Worm (Caenorhabditis elegans) whole organism, L4 larva: Measurements from ENCODE around the gene cal-5.

ENCODE experiments used
- T20F7.1 ChIP-seq: fragments of 200-800 bp; sonication (Bioruptor generic); optimal IDR thresholded peaks from 2 replicates; lab custom pipeline; 2018; ENCODE audit warnings: mild to moderate bottlenecking, missing genetic modification characterization, missing compliant biosample characterization
- Y105C5A.15 ChIP-seq: fragments of 200-800 bp; sonication (Bioruptor generic); IDR thresholded peaks from 2 replicates; pipeline ENCODE4 v1.3.6; 2022; ENCODE audit warnings: missing genetic modification characterization, missing compliant biosample characterization
- Y48G9A.11 ChIP-seq: fragments of 200-800 bp; sonication (Bioruptor generic); IDR thresholded peaks from 2 replicates; pipeline ENCODE4 v1.3.6; 2022; ENCODE audit warnings: missing genetic modification reagents, missing genetic modification characterization, missing compliant biosample characterization
- Y75B8A.6 ChIP-seq: fragments of 200-800 bp; sonication (Bioruptor generic); IDR thresholded peaks from 2 replicates; pipeline ENCODE4 v1.3.6; 2022; ENCODE audit warnings: missing genetic modification reagents, missing genetic modification characterization, missing compliant biosample characterization
- ceh-28 ChIP-seq: fragments of 150-350 bp; optimal IDR thresholded peaks from 2 replicates; lab custom pipeline; 2014; ENCODE audit warnings: missing biosample characterization, missing genetic modification reagents, missing genetic modification characterization
- ceh-82 ChIP-seq: sonication (generic microtip); optimal IDR thresholded peaks from 2 replicates; lab custom pipeline; 2017; ENCODE audit warnings: missing biosample characterization, missing genetic modification characterization
- cey-2 ChIP-seq: sonication (generic microtip); optimal IDR thresholded peaks from 3 replicates; lab custom pipeline; 2017; ENCODE audit warnings: missing genetic modification characterization, mild to moderate bottlenecking, missing compliant biosample characterization, antibody characterized with exemption, borderline replicate concordance; ENCODE audit not compliant: insufficient read depth
- daf-16 ChIP-seq, 3 experiments: sonication (generic microtip); optimal IDR thresholded peaks; 2 replicates each; lab custom pipeline; 2016 to 2017; ENCODE audit warnings: missing genetic modification characterization in 3 of 3, missing genetic modification reagents in 3 of 3, mild to moderate bottlenecking in 2 of 3, missing compliant biosample characterization in 2 of 3, missing biosample characterization in 1 of 3, moderate library complexity in 1 of 3
- dmd-6 ChIP-seq: fragments of 200-800 bp; sonication (Bioruptor generic); IDR thresholded peaks from 2 replicates; pipeline ENCODE4 v1.3.6; 2022; ENCODE audit warnings: missing genetic modification reagents, missing genetic modification characterization, missing compliant biosample characterization
- dmd-9 ChIP-seq: fragments of 200-800 bp; sonication (Bioruptor generic); IDR thresholded peaks from 2 replicates; pipeline ENCODE4 v1.3.6; 2022; ENCODE audit warnings: missing genetic modification reagents, missing genetic modification characterization, missing compliant biosample characterization
- dpl-1 ChIP-seq: fragments of 150-350 bp; optimal IDR thresholded peaks from 2 replicates; lab custom pipeline; 2014; ENCODE audit warnings: missing biosample characterization, missing genetic modification reagents, missing genetic modification characterization
- duxl-1 ChIP-seq: sonication (generic microtip); optimal IDR thresholded peaks from 2 replicates; lab custom pipeline; 2016; ENCODE audit warnings: mild to moderate bottlenecking, missing genetic modification characterization, moderate library complexity, missing compliant biosample characterization; ENCODE audit not compliant: poor library complexity
- dve-1 ChIP-seq: sonication (generic microtip); optimal IDR thresholded peaks from 2 replicates; lab custom pipeline; 2017; ENCODE audit warnings: antibody characterized with exemption, mild to moderate bottlenecking, missing genetic modification characterization, missing compliant biosample characterization; ENCODE audit not compliant: insufficient read depth
- egl-27 ChIP-seq: sonication (generic microtip); optimal IDR thresholded peaks from 3 replicates; lab custom pipeline; 2017; ENCODE audit warnings: missing biosample characterization, missing genetic modification reagents, missing genetic modification characterization
- fkh-10 ChIP-seq: fragments of 150-350 bp; optimal IDR thresholded peaks from 2 replicates; lab custom pipeline; 2014; ENCODE audit warnings: missing biosample characterization, missing genetic modification reagents, missing genetic modification characterization
- hlh-30 ChIP-seq: sonication (generic microtip); optimal IDR thresholded peaks from 2 replicates; lab custom pipeline; 2017; ENCODE audit warnings: antibody characterized with exemption, mild to moderate bottlenecking, missing genetic modification characterization, missing compliant biosample characterization; ENCODE audit not compliant: insufficient read depth
- lim-7 ChIP-seq: fragments of 200-800 bp; sonication (Bioruptor generic); IDR thresholded peaks from 2 replicates; pipeline ENCODE4 v1.3.6; 2022; ENCODE audit warnings: missing genetic modification characterization, missing compliant biosample characterization
- lin-13 ChIP-seq: fragments of 150-350 bp; optimal IDR thresholded peaks from 2 replicates; lab custom pipeline; 2014; ENCODE audit warnings: missing biosample characterization, missing genetic modification reagents, missing genetic modification characterization
- lin-38 ChIP-seq: fragments of 200-800 bp; sonication (Bioruptor generic); IDR thresholded peaks from 2 replicates; pipeline ENCODE4 v1.3.6; 2022; ENCODE audit warnings: missing genetic modification reagents, missing genetic modification characterization, missing compliant biosample characterization
- mdt-29 ChIP-seq: fragments of 200-800 bp; sonication (Bioruptor generic); IDR thresholded peaks from 2 replicates; pipeline ENCODE4 v1.3.6; 2022; ENCODE audit warnings: missing genetic modification reagents, missing genetic modification characterization, missing compliant biosample characterization
- mep-1 ChIP-seq: fragments of 150-350 bp; sonication (generic microtip); optimal IDR thresholded peaks from 3 replicates; lab custom pipeline; 2014; ENCODE audit warnings: missing biosample characterization, missing genetic modification characterization
- nhr-10 ChIP-seq: fragments of 150-350 bp; optimal IDR thresholded peaks from 2 replicates; lab custom pipeline; 2014; ENCODE audit warnings: missing biosample characterization, missing genetic modification characterization
- nhr-28 ChIP-seq: fragments of 150-350 bp; optimal IDR thresholded peaks from 2 replicates; lab custom pipeline; 2014; ENCODE audit warnings: missing biosample characterization, missing genetic modification characterization
- nhr-42 ChIP-seq: fragments of 200-800 bp; sonication (Bioruptor generic); IDR thresholded peaks from 2 replicates; pipeline ENCODE4 v1.3.6; 2022; ENCODE audit warnings: missing genetic modification characterization, missing compliant biosample characterization
- nhr-6 ChIP-seq: fragments of 150-350 bp; optimal IDR thresholded peaks from 2 replicates; lab custom pipeline; 2014; ENCODE audit warnings: missing biosample characterization, missing genetic modification characterization
- pha-4 ChIP-seq, 2 experiments: fragments of 150-350 bp in 1 of 2; fragments of 200-800 bp in 1 of 2; sonication (Bioruptor generic) in 1 of 2; IDR thresholded peaks in 1 of 2; optimal IDR thresholded peaks in 1 of 2; 2 replicates each; pipeline versions ENCODE4 v1.3.6 to Lab custom; 2014 to 2022; ENCODE audit warnings: missing genetic modification characterization in 2 of 2, missing genetic modification reagents in 2 of 2, missing biosample characterization in 1 of 2, missing compliant biosample characterization in 1 of 2
- set-16 ChIP-seq: fragments of 200-800 bp; sonication (Bioruptor generic); IDR thresholded peaks from 2 replicates; pipeline ENCODE4 v1.3.6; 2022; ENCODE audit warnings: missing genetic modification reagents, missing genetic modification characterization, missing compliant biosample characterization
- snpc-1.2 ChIP-seq: fragments of 200-800 bp; sonication (Bioruptor generic); IDR thresholded peaks from 2 replicates; pipeline ENCODE4 v1.3.6; 2022; ENCODE audit warnings: missing genetic modification reagents, missing genetic modification characterization, missing compliant biosample characterization
- spr-3 ChIP-seq: fragments of 200-800 bp; sonication (Bioruptor generic); optimal IDR thresholded peaks from 2 replicates; lab custom pipeline; 2018; ENCODE audit warnings: mild to moderate bottlenecking, missing genetic modification characterization, missing compliant biosample characterization
- unc-130 ChIP-seq: sonication (generic microtip); optimal IDR thresholded peaks from 2 replicates; lab custom pipeline; 2016; ENCODE audit warnings: missing genetic modification reagents, missing genetic modification characterization, missing compliant biosample characterization
- unc-39 ChIP-seq: sonication (generic microtip); optimal IDR thresholded peaks from 2 replicates; lab custom pipeline; 2017; ENCODE audit warnings: missing biosample characterization, missing genetic modification characterization
- zfp-3 ChIP-seq: fragments of 200-800 bp; sonication (Bioruptor generic); conservative IDR thresholded peaks from 2 replicates; pipeline ENCODE4 v1.3.6; 2022; ENCODE audit warnings: missing genetic modification reagents, missing genetic modification characterization, missing compliant biosample characterization

The cal-5 gene

DNA sequence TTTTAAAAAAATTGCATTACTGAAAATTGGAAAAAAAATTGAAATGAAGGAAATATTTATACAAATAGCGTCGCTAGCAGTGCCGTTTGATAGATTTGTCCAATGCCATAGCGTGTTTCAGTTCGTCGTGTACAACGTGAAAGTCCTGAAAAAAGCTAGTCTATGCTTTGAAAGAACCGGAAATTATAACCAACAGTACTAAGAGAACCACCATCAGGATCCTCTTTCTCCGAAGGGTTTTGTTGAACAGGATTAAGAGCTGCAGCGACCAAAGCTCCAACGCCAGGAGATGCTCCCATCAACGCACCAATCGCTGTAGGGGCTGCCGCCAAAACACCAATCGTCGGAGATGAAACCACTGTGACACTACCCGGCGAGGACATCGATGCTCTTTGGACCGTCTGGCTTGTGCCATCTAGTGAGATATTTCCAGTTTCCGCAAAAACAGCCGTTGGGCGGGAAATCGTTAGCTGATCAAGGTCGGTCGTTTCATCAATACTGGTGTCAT lies 28.5 kb upstream of the cal-5 start (continued):
- TF ChIP-seq dmd-6, result peak; percentile 24
- peak; percentile 30 for TF ChIP-seq dve-1
- TF ChIP-seq T20F7.1 (GFP tag; lab: Kevin White, UChicago), result peak; percentile 63
- TF ChIP-seq cey-2 (tag; lab: Kevin White, UChicago), result no peak
- TF ChIP-seq hlh-30, result no peak
- 0 out of 2 replicates have a peak, but pooled peaks have one; percentile 22 for TF ChIP-seq mdt-29 (GFP tag; lab: Robert Waterston, UW)
- no peak for TF ChIP-seq fkh-10 (GFP tag; lab: Kevin White, UChicago)
- no peak for TF ChIP-seq nhr-6 (tag; lab: Kevin White, UChicago)
- no peak for TF ChIP-seq egl-27 (tag; lab: Kevin White, UChicago)
- no peak for TF ChIP-seq ceh-82 (tag; lab: Kevin White, UChicago)
- TF ChIP-seq lim-7 (GFP tag; lab: Robert Waterston, UW), result 0 out of 2 replicates have a peak, but pooled peaks have one; percentile 8
- TF ChIP-seq daf-16 (GFP tag; optimal IDR thresholded peaks at IDR 0.05; lab: Kevin White, UChicago), result peak in 1 of 2 experiments; percentile 42
- TF ChIP-seq daf-16 (tag; optimal IDR thresholded peaks at IDR 0.05; lab: Kevin White, UChicago), result no peak
- TF ChIP-seq nhr-10 (tag; lab: Kevin White, UChicago), result no peak
- TF ChIP-seq nhr-28, result no peak
- no peak for TF ChIP-seq unc-39 (tag; lab: Kevin White, UChicago)
- TF ChIP-seq Y48G9A.11 (GFP tag; lab: Robert Waterston, UW), result 0 out of 2 replicates have a peak, but pooled peaks have one; percentile 50
- no peak for TF ChIP-seq spr-3 (GFP tag; lab: Kevin White, UChicago)
- peak; percentile 82; the same call in 1 of the 2 replicates for TF ChIP-seq Y105C5A.15 (GFP tag; lab: Robert Waterston, UW)
- TF ChIP-seq Y75B8A.6 (GFP tag; lab: Robert Waterston, UW), result no peak; the same call in 1 of the 2 replicates
- TF ChIP-seq duxl-1 (tag; lab: Kevin White, UChicago), result no peak
- TF ChIP-seq zfp-3 (GFP tag; lab: Robert Waterston, UW), result peak; percentile 95
- TF ChIP-seq dmd-9 (GFP tag; lab: Robert Waterston, UW), result no peak
- TF ChIP-seq snpc-1.2 (GFP tag; lab: Robert Waterston, UW), result no peak
- TF ChIP-seq unc-130 (GFP tag; lab: Kevin White, UChicago), result no peak
- peak; percentile 21 for TF ChIP-seq lin-13 (GFP tag; lab: Kevin White, UChicago)
- TF ChIP-seq lin-38 (GFP tag; lab: Robert Waterston, UW), result peak; percentile 45

DNA sequence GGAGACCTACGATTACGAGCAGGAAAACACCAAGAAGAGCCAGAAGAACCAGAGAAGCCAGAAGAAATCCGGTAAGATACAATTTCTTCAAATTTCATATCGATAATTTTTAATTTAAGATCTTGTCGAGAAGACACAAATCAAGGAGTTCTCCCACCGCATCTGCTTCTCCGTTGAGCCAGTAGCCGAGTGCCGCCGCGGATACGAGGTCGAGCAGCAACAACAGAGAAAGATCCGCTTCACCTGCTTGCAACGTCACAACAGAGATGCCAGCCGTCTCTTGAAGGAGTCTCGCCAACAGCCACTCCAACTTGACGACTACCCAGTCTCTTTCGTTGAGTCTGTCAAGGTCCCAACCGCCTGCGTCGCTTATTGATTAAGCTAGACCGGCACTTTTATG lies 27.9 kb upstream of the cal-5 start:
- TF ChIP-seq set-16 (GFP tag; lab: Robert Waterston, UW) (peak; percentile 70), pha-4 (GFP tag; IDR thresholded peaks at IDR 0.05; lab: Robert Waterston, UW) (peak; percentile 33; the same call in 1 of the 2 replicates), pha-4 (tag; optimal IDR thresholded peaks at IDR 0.05; lab: Kevin White, UChicago) (no peak), dpl-1 (no peak)

ce11 chrX:5103422-5103821 lies 25.7 kb upstream of the cal-5 start:
- TF ChIP-seq zfp-3 (GFP tag; lab: Robert Waterston, UW), result 0 out of 2 replicates have a peak, but pooled peaks have one; percentile 7
- no peak for TF ChIP-seq nhr-42
- TF ChIP-seq, all 104 proteins: peak for 1

ce11 chrX:5102338-5102737 lies 24.6 kb upstream of the cal-5 start:
- TF ChIP-seq mep-1 (no peak), ceh-28 (tag; lab: Kevin White, UChicago) (no peak), zfp-3 (GFP tag; lab: Robert Waterston, UW) (peak; percentile 64; the same call in 1 of the 2 replicates)
